Worm (Caenorhabditis elegans): ENCODE measurements around the gene C33F10.14.

The C33F10.14 gene

ce11 chrII:4800524-4800923 lies 3.4 kb downstream of the C33F10.14 start:
- no peak for TF ChIP-seq ceh-6 (GFP tag; optimal IDR thresholded peaks at IDR 0.05)
- no peak for TF ChIP-seq pqm-1 (tag; optimal IDR thresholded peaks at IDR 0.05)
- TF ChIP-seq pax-1 (tag; optimal IDR thresholded peaks at IDR 0.05), result no peak
- no peak for TF ChIP-seq ceh-48 (tag; optimal IDR thresholded peaks at IDR 0.05)
- TF ChIP-seq mec-3 (tag; optimal IDR thresholded peaks at IDR 0.05; ENCODE audit: borderline replicate concordance), result no peak
- no peak for TF ChIP-seq madf-2 (tag; optimal IDR thresholded peaks at IDR 0.05)
- TF ChIP-seq unc-42 (tag; optimal IDR thresholded peaks at IDR 0.05), result no peak
- TF ChIP-seq fkh-10 (GFP tag; optimal IDR thresholded peaks at IDR 0.05), result no peak
- TF ChIP-seq ztf-16 (tag; optimal IDR thresholded peaks at IDR 0.05), result no peak

- TF ChIP-seq elt-2 (tag; optimal IDR thresholded peaks at IDR 0.05), result peak; percentile 80
- TF ChIP-seq ceh-14 (tag; optimal IDR thresholded peaks at IDR 0.05), result no peak
These were observed 5.7 kb downstream of the C33F10.14 start for ce11 chrII:4802917-4803316.

DNA sequence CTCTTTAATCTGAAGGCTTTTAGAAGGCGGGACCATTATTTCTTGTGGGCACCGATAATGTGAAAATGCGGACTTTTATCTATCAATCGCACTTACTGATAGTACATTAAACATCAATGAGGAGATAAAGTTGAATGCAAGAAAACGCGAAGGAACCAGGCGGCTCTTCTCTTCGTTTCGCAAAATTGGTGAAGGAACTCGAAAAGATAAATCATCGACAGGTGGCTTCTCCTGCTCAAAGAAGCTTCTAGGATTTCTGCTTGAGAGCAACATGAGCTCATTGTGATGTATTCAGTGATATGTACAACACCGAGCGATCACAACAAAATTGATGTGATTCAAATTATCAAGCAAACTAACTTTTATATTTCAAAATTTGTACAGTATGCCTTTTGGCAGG lies 8.6 kb downstream of the C33F10.14 start:
- TF ChIP-seq unc-55 (GFP tag; optimal IDR thresholded peaks at IDR 0.05), result peak; percentile 61
- TF ChIP-seq rnt-1 (tag; optimal IDR thresholded peaks at IDR 0.05), result peak; percentile 52
- no peak for TF ChIP-seq syd-9 (tag; optimal IDR thresholded peaks at IDR 0.05)

ce11 chrII:4806261-4806660 lies 9.1 kb downstream of the C33F10.14 start:
- TF ChIP-seq npax-4 (tag; optimal IDR thresholded peaks at IDR 0.05) (no peak), sox-2 (GFP tag; IDR thresholded peaks at IDR 0.05) (no peak), hlh-13 (GFP tag; optimal IDR thresholded peaks at IDR 0.05) (no peak), lim-6 (tag; optimal IDR thresholded peaks at IDR 0.05) (no peak), ama-1 (optimal IDR thresholded peaks at IDR 0.05) (no peak), unc-42 (tag; optimal IDR thresholded peaks at IDR 0.05) (no peak), pax-1 (tag; optimal IDR thresholded peaks at IDR 0.05) (no peak), mec-3 (tag; optimal IDR thresholded peaks at IDR 0.05; ENCODE audit: borderline replicate concordance) (no peak), eyg-1 (tag; optimal IDR thresholded peaks at IDR 0.05) (no peak), ceh-22 (tag; optimal IDR thresholded peaks at IDR 0.05) (no peak), ceh-34 (tag; optimal IDR thresholded peaks at IDR 0.05) (no peak), pat-9 (tag; optimal IDR thresholded peaks at IDR 0.05) (no peak), fkh-6 (tag; optimal IDR thresholded peaks at IDR 0.05) (no peak), elt-2 (tag; optimal IDR thresholded peaks at IDR 0.05) (no peak)

DNA sequence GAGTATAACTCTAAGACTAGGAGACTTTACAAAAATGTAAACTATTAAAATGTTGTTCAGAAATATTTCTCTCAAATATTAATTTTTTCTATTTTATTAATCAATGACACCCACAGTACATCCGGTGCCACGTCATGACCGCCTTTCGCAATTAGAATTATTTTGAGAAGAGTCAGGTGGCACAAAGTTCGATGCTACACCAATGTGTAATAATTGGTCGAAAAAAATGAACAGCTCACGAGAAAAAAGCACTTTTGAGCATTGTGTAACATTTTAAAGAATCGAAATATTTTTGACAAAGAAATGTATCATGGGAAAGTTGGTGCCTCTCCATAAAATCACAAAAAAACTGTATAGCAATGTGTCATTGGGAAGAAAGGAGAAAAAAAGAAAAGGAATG lies 9.6 kb downstream of the C33F10.14 start:
- TF ChIP-seq C08G9.2 (tag; optimal IDR thresholded peaks at IDR 0.05), result no peak
- no peak for TF ChIP-seq K02D7.2 (tag; optimal IDR thresholded peaks at IDR 0.05)
- no peak for TF ChIP-seq F13H6.1 (tag; optimal IDR thresholded peaks at IDR 0.05)
- no peak for TF ChIP-seq ttx-3 (tag; optimal IDR thresholded peaks at IDR 0.05)
- TF ChIP-seq pros-1 (tag; optimal IDR thresholded peaks at IDR 0.05), result no peak
- no peak for TF ChIP-seq unc-3 (GFP tag; conservative IDR thresholded peaks at IDR 0.05)
- no peak for TF ChIP-seq unc-3 (tag; optimal IDR thresholded peaks at IDR 0.05)
- no peak for TF ChIP-seq ahr-1 (tag; optimal IDR thresholded peaks at IDR 0.05)

DNA sequence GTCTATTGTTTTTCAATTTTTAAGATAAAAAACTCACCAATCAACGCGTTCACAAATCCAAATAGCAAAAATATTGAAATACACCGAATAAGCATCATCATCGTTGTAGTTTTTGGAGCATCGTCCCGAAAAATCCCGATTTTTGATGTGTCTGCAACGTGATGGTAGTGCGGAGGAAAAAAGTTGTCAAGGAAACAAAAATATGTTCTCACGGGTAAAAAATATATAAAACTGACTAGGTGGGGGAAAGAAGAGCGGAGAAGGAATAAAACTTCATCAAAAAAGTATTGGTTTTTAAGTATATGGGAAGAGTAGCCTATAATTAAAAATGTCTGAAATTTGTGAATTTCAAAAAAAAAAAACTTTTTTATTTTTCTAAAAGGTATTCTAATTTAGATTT lies 14.8 kb downstream of the C33F10.14 start, which contains the start of gene rig-6:
TSS of gene rig-6 (minus strand) at position 101 of the 400 bp plus-strand sequence.
- TF ChIP-seq nhr-232 (tag; optimal IDR thresholded peaks at IDR 0.05), result no peak
- no peak for TF ChIP-seq che-1 (tag; optimal IDR thresholded peaks at IDR 0.05)
- TF ChIP-seq nhr-11 (tag; optimal IDR thresholded peaks at IDR 0.05), result no peak
- TF ChIP-seq rnt-1 (tag; optimal IDR thresholded peaks at IDR 0.05), result no peak
- no peak for TF ChIP-seq madf-2 (tag; optimal IDR thresholded peaks at IDR 0.05)
- TF ChIP-seq pha-2 (tag; optimal IDR thresholded peaks at IDR 0.05), result no peak
- no peak for TF ChIP-seq elt-2 (tag; optimal IDR thresholded peaks at IDR 0.05)

All from whole organism, late embryonic.